Worm (Caenorhabditis elegans): ENCODE data around the gene srh-100.

srh-100 gene

DNA sequence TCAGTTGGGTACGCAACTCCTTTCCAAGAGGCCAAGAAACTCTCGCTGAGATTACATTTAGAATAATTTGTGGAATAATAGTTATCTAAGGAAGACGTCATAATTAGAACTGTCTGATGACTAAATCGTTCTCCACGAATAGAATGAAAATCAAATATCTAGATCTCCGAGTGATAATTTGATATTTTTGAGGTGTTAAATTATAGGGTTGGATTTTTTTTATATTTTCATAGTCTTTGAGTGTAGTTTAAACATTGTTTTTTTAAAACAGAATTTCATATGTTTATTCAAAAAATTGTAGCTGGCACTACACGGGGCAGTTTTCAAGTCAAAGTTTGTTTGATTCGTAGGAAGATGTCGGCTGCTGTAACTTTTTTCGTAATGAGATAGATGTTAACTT lies 2.0 kb upstream of the srh-100 start, which contains the start of gene srh-99:
srh-99 (minus strand) TSS at position 101 of the 400 bp plus-strand sequence.
- TF ChIP-seq med-1 (GFP tag; optimal IDR thresholded peaks at IDR 0.05; ENCODE audit: insufficient read depth) (no peak), T22C8.4 (GFP tag; IDR thresholded peaks at IDR 0.05) (no peak), klf-2 (GFP tag; conservative IDR thresholded peaks at IDR 0.05) (no peak), ztf-29 (GFP tag; IDR thresholded peaks at IDR 0.05) (no peak), cog-1 (tag; optimal IDR thresholded peaks at IDR 0.05) (no peak), ztf-23 (GFP tag; IDR thresholded peaks at IDR 0.05) (no peak), tab-1 (GFP tag; IDR thresholded peaks at IDR 0.05) (no peak)

DNA sequence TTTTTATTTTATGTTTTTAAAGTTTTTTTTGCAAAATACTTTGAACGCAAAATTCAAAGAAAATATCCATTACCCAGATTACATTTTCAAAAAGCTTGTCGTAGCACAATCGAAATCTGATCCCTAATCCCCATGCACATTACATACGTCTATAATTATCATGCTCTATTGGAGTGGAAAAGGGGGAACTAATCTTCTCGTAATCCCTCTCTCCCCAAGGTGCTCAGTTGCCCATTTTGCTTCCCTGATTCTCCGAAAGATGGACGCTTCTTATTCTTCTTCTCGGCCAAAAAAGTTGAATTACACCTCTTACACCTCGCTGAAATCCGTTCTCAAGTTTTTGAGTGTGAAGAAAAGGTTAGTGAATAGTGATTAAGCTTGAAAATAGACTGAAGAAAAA lies 3.4 kb downstream of the srh-100 start, which contains the start of gene fbxc-53:
fbxc-53 (plus strand) TSS at position 245 of the 400 bp plus-strand sequence.
- no peak for TF ChIP-seq ztf-23 (GFP tag; IDR thresholded peaks at IDR 0.05)
- TF ChIP-seq T22C8.4 (GFP tag; IDR thresholded peaks at IDR 0.05), result no peak
- no peak for TF ChIP-seq klf-2 (GFP tag; conservative IDR thresholded peaks at IDR 0.05)

DNA sequence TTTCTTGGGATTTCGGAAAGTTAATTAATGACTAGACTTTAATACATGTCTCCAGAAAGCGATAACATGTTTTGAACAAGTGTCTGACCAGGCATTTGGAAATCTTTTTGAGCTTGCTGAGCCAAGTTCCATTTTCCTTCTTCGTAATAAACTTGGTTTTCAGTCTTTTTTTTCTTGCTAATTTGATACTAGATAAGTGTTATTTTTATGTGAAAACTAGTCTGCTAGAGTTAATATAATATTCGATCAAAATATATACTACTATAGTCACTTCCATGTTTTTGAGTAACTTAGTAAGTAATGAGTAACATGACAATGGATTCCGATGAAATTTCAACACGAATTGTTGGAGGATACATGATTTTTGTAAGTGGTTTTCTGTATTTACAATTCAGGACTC lies 5.2 kb downstream of the srh-100 start, which contains the start of gene srx-110:
srx-110 (plus strand) TSS at position 301 of the 400 bp plus-strand sequence.
- TF ChIP-seq cog-1 (tag; optimal IDR thresholded peaks at IDR 0.05), result no peak
- TF ChIP-seq flt-1 (GFP tag; IDR thresholded peaks at IDR 0.05), result no peak
- TF ChIP-seq med-1 (GFP tag; optimal IDR thresholded peaks at IDR 0.05; ENCODE audit: insufficient read depth), result no peak
- TF ChIP-seq klf-2 (GFP tag; conservative IDR thresholded peaks at IDR 0.05), result no peak
- TF ChIP-seq ztf-29 (GFP tag; IDR thresholded peaks at IDR 0.05), result no peak
- TF ChIP-seq T22C8.4 (GFP tag; IDR thresholded peaks at IDR 0.05), result no peak
- TF ChIP-seq tab-1 (GFP tag; IDR thresholded peaks at IDR 0.05), result no peak
- no peak for TF ChIP-seq ztf-23 (GFP tag; IDR thresholded peaks at IDR 0.05)
- TF ChIP-seq ref-1 (GFP tag; conservative IDR thresholded peaks at IDR 0.05), result no peak

DNA sequence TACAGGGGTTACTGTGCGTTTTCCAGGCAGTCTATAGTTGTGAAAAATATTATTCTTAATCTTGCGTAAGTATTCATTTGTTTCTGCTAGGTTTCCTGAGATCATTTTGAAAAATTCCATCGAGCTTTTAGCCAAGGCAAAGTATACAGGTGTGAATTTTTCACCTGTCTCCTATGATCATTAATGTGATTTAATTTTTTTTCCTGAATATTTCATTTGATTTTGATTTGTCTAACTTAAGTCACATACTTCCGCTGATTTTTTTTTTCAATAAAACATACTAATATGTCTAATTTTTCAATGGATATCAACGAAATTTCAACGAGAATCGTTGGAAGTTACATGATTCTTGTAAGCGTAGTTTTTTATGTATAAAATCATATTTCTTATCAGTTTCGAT lies 9.2 kb downstream of the srh-100 start, which contains the start of gene srx-108:
srx-108 (plus strand) TSS at position 301 of the 400 bp plus-strand sequence.
- TF ChIP-seq T22C8.4 (GFP tag; IDR thresholded peaks at IDR 0.05) (no peak), ref-1 (GFP tag; conservative IDR thresholded peaks at IDR 0.05) (no peak), med-1 (GFP tag; optimal IDR thresholded peaks at IDR 0.05; ENCODE audit: insufficient read depth) (no peak), klf-2 (GFP tag; conservative IDR thresholded peaks at IDR 0.05) (no peak), ztf-29 (GFP tag; IDR thresholded peaks at IDR 0.05) (no peak), ztf-23 (GFP tag; IDR thresholded peaks at IDR 0.05) (no peak)

DNA sequence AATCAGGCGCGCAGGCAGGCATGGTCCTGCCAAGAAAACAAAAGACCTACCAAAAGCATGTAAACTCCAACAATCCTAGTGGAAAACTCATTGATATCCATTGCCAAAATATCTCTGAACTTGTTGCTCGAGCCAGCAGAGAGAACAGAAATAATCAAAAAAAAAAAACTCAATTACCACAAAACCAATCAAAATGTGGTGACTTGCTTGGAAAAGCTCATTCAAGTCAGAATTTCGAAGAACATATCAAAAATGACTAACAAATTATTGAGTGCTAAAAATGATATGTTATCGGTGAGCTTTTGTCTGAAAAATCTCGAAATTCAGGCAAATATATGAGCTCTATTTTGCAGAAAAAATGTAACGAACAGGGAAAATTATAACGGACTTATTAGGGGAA lies 13.2 kb downstream of the srh-100 start, which contains the start of gene srx-105:
srx-105 (minus strand) TSS at position 101 of the 400 bp plus-strand sequence.
- no peak for TF ChIP-seq ref-1 (GFP tag; conservative IDR thresholded peaks at IDR 0.05)
- TF ChIP-seq ztf-29 (GFP tag; IDR thresholded peaks at IDR 0.05), result no peak
- no peak for TF ChIP-seq ztf-23 (GFP tag; IDR thresholded peaks at IDR 0.05)
- TF ChIP-seq flt-1 (GFP tag; IDR thresholded peaks at IDR 0.05), result no peak
- no peak for TF ChIP-seq cog-1 (tag; optimal IDR thresholded peaks at IDR 0.05)
- no peak for TF ChIP-seq klf-2 (GFP tag; conservative IDR thresholded peaks at IDR 0.05)

DNA sequence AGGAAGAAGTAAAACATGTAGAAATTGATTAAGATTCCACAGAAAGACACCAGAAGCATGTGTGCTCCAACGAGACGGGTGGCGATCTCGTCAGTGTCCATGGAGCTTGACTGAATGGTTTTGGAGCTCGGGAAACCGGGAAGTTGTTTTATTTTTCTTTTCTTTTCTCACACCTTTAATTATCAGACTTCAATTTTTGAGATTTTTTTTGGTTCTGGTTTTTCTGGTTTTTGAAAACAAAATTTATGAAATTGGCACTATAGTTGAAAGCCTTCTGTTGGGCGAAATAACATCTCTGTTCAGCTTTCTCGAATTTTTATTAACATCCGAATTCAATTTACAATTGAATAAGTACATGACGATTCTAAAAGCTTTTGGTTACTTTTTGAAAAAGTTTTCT lies 14.9 kb downstream of the srh-100 start, which contains the start of gene srx-104:
srx-104 (minus strand) TSS at position 101 of the 400 bp plus-strand sequence.
- no peak for TF ChIP-seq tab-1 (GFP tag; IDR thresholded peaks at IDR 0.05)
- no peak for TF ChIP-seq cog-1 (tag; optimal IDR thresholded peaks at IDR 0.05)
- no peak for TF ChIP-seq T22C8.4 (GFP tag; IDR thresholded peaks at IDR 0.05)
- no peak for TF ChIP-seq klf-2 (GFP tag; conservative IDR thresholded peaks at IDR 0.05)
- no peak for TF ChIP-seq flt-1 (GFP tag; IDR thresholded peaks at IDR 0.05)
- no peak for TF ChIP-seq ztf-23 (GFP tag; IDR thresholded peaks at IDR 0.05)
- TF ChIP-seq ztf-29 (GFP tag; IDR thresholded peaks at IDR 0.05), result no peak
- TF ChIP-seq med-1 (GFP tag; optimal IDR thresholded peaks at IDR 0.05; ENCODE audit: insufficient read depth), result no peak
- no peak for TF ChIP-seq ref-1 (GFP tag; conservative IDR thresholded peaks at IDR 0.05)

DNA sequence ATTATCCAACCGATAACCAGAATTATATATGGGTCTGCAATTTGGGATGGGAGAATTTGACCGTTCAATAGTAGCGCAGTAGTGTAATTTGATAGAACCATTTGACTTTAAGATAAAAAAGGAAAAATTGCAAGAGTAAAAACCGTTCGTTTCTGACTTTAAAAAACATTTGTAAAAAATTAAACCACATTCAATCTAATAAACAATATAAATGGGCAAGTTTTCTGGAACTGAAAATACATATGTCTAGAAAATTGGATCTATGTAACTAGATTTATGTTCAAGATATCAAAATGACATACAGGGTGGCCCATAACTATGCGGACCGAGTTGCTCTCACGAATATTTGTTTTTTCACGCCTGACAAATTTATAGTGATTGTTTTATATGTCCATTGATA lies 19.8 kb downstream of the srh-100 start, which contains the start of gene srx-102:
srx-102 (minus strand) TSS at position 101 of the 400 bp plus-strand sequence.
- no peak for TF ChIP-seq ztf-23 (GFP tag; IDR thresholded peaks at IDR 0.05)
- no peak for TF ChIP-seq ztf-29 (GFP tag; IDR thresholded peaks at IDR 0.05)
- TF ChIP-seq ref-1 (GFP tag; conservative IDR thresholded peaks at IDR 0.05), result no peak
- TF ChIP-seq cog-1 (tag; optimal IDR thresholded peaks at IDR 0.05), result no peak
- no peak for TF ChIP-seq tab-1 (GFP tag; IDR thresholded peaks at IDR 0.05)
- TF ChIP-seq flt-1 (GFP tag; IDR thresholded peaks at IDR 0.05), result no peak
- no peak for TF ChIP-seq T22C8.4 (GFP tag; IDR thresholded peaks at IDR 0.05)
- no peak for TF ChIP-seq klf-2 (GFP tag; conservative IDR thresholded peaks at IDR 0.05)
- TF ChIP-seq med-1 (GFP tag; optimal IDR thresholded peaks at IDR 0.05; ENCODE audit: insufficient read depth), result no peak

DNA sequence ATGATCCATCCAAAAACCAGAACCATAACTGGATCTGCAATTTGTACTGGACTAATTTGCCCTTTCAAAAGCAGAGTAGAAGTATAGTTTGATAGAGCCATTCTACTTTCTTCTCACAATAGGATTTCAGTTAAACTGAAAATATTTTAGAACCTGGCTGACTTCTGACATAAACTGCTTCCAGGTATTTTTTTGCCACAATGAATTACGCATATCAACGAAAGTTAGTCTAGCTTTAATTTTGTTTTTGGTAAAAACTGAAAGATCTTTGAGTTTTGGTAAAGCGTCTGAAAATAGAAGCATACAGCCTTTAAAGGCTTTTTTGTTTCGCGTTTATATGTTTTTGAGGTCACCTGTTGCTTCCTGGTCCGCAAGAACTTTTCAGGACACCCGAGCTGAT lies 23.8 kb downstream of the srh-100 start, which contains the start of gene srx-101:
srx-101 (minus strand) TSS at position 101 of the 400 bp plus-strand sequence.
- TF ChIP-seq ztf-29 (GFP tag; IDR thresholded peaks at IDR 0.05) (no peak), flt-1 (GFP tag; IDR thresholded peaks at IDR 0.05) (no peak), cog-1 (tag; optimal IDR thresholded peaks at IDR 0.05) (no peak), T22C8.4 (GFP tag; IDR thresholded peaks at IDR 0.05) (no peak), tab-1 (GFP tag; IDR thresholded peaks at IDR 0.05) (no peak), ref-1 (GFP tag; conservative IDR thresholded peaks at IDR 0.05) (no peak), klf-2 (GFP tag; conservative IDR thresholded peaks at IDR 0.05) (no peak), ztf-23 (GFP tag; IDR thresholded peaks at IDR 0.05) (no peak), med-1 (GFP tag; optimal IDR thresholded peaks at IDR 0.05; ENCODE audit: insufficient read depth) (no peak)

DNA sequence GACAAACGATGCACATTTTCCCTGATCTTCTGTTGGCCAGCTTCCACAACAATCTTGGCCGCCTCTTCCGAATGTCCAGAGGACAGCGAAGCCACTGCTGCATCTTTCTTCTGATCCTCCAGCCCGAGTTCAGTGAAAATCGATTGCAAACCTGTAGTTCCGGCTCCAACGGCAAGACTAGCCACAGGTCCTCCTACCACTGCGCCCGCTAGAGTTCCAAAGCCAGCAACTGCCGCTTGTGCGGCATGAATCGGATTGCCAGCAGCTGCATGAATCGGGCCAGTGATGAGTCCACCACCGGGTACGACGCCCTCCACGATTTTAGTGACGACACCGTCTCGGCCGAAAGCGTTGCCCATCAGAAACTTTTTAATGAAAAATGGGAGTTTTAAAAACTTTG lies 26.2 kb downstream of the srh-100 start, which contains the start of gene ifas-1:
ifas-1 (minus strand) TSS at position 387 of the 400 bp plus-strand sequence.
- TF ChIP-seq ref-1 (GFP tag; conservative IDR thresholded peaks at IDR 0.05) (no peak), flt-1 (GFP tag; IDR thresholded peaks at IDR 0.05) (no peak), tab-1 (GFP tag; IDR thresholded peaks at IDR 0.05) (no peak), ztf-23 (GFP tag; IDR thresholded peaks at IDR 0.05) (no peak)

DNA sequence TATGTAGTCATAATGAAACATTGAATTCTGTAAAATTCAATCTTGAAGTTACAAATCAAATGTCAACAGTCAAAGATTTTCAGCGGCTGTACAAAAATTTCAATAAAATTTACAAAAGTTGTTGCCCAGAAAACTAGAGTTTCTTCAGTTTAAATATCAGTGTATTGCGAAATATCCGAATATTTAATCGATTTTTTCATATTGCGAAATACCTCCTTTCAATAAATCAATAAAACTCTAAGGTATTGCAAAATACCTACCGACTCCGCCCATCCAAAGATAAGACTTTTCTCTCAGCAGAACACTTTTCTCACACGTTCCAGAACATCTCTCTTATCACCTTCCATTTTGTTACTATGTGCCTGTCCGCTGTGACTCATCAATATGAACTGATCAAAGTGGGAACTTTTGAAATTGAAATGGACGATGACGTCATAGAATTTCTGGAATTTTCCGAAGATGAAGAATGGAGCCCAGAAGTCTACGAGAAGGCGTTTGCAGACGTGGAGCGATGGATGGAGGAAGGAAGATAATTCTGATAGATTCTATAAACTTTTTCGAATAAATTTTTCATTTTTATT lies 29.9 kb downstream of the srh-100 start:
- TF ChIP-seq klf-2 (GFP tag; conservative IDR thresholded peaks at IDR 0.05), result no peak
- TF ChIP-seq flt-1 (GFP tag; IDR thresholded peaks at IDR 0.05), result no peak
- TF ChIP-seq ref-1 (GFP tag; conservative IDR thresholded peaks at IDR 0.05), result no peak
- TF ChIP-seq cog-1 (tag; optimal IDR thresholded peaks at IDR 0.05), result no peak
- no peak for TF ChIP-seq T22C8.4 (GFP tag; IDR thresholded peaks at IDR 0.05)
- no peak for TF ChIP-seq med-1 (GFP tag; optimal IDR thresholded peaks at IDR 0.05; ENCODE audit: insufficient read depth)
- no peak for TF ChIP-seq tab-1 (GFP tag; IDR thresholded peaks at IDR 0.05)
- no peak for TF ChIP-seq ztf-23 (GFP tag; IDR thresholded peaks at IDR 0.05)
- TF ChIP-seq ztf-29 (GFP tag; IDR thresholded peaks at IDR 0.05), result no peak

Data from whole organism, midembryonic.